Worm (Caenorhabditis elegans) whole organism, L4 larva: ENCODE measurements around the gene ada-2.
A peak's percentile ranks its signal among the peaks of the same experiment; 100 is the strongest.

Source experiments
- D1046.2 ChIP-seq: fragments of 200-800 bp; sonication (Bioruptor generic); IDR thresholded peaks from 2 replicates; pipeline ENCODE4 v1.3.6; 2022; ENCODE audit warnings: missing genetic modification characterization, missing compliant biosample characterization
- R02D3.7 ChIP-seq: fragments of 150-350 bp; sonication (generic microtip); optimal IDR thresholded peaks from 3 replicates; lab custom pipeline; 2014; ENCODE audit warnings: missing biosample characterization, missing genetic modification characterization
- T26A8.4 ChIP-seq: fragments of 200-800 bp; sonication (Bioruptor generic); IDR thresholded peaks from 2 replicates; pipeline ENCODE4 v1.3.6; 2022; ENCODE audit warnings: missing genetic modification characterization, missing compliant biosample characterization
- Y48G9A.11 ChIP-seq: fragments of 200-800 bp; sonication (Bioruptor generic); IDR thresholded peaks from 2 replicates; pipeline ENCODE4 v1.3.6; 2022; ENCODE audit warnings: missing genetic modification reagents, missing genetic modification characterization, missing compliant biosample characterization
- Y5F2A.4 ChIP-seq: fragments of 200-800 bp; sonication (Bioruptor generic); optimal IDR thresholded peaks from 2 replicates; lab custom pipeline; 2018; ENCODE audit warnings: mild to moderate bottlenecking, missing genetic modification characterization, missing compliant biosample characterization
- ZK546.5 ChIP-seq, 2 experiments: sonication (generic microtip); optimal IDR thresholded peaks; 2 replicates each; lab custom pipeline; 2017; ENCODE audit warnings: missing biosample characterization in 2 of 2, missing genetic modification characterization in 2 of 2
- aha-1 ChIP-seq: fragments of 150-350 bp; peaks from one replicate; lab custom pipeline; 2014; ENCODE audit warnings: missing biosample characterization, missing genetic modification characterization
- aly-2 ChIP-seq: sonication (generic microtip); optimal IDR thresholded peaks from 2 replicates; lab custom pipeline; 2018; ENCODE audit warnings: missing biosample characterization, missing genetic modification characterization
- ama-1 ChIP-seq: fragments of 150-350 bp; optimal IDR thresholded peaks from 2 replicates; lab custom pipeline; 2014; ENCODE audit warnings: inconsistent platforms, mixed read lengths
- ceh-28 ChIP-seq: fragments of 150-350 bp; optimal IDR thresholded peaks from 2 replicates; lab custom pipeline; 2014; ENCODE audit warnings: missing biosample characterization, missing genetic modification reagents, missing genetic modification characterization
- ceh-62 ChIP-seq: sonication (generic microtip); optimal IDR thresholded peaks from 2 replicates; lab custom pipeline; 2017; ENCODE audit warnings: missing biosample characterization, missing genetic modification characterization
- ceh-82 ChIP-seq: sonication (generic microtip); optimal IDR thresholded peaks from 2 replicates; lab custom pipeline; 2017; ENCODE audit warnings: missing biosample characterization, missing genetic modification characterization
- ctbp-1 ChIP-seq: fragments of 200-800 bp; sonication (Bioruptor generic); IDR thresholded peaks from 2 replicates; pipeline ENCODE4 v1.3.6; 2022; ENCODE audit warnings: missing genetic modification reagents, missing genetic modification characterization, missing compliant biosample characterization
- daf-16 ChIP-seq, 3 experiments: sonication (generic microtip); optimal IDR thresholded peaks; 2 replicates each; lab custom pipeline; 2016 to 2017; ENCODE audit warnings: missing genetic modification characterization in 3 of 3, missing genetic modification reagents in 3 of 3, mild to moderate bottlenecking in 2 of 3, missing compliant biosample characterization in 2 of 3, missing biosample characterization in 1 of 3, moderate library complexity in 1 of 3
- dmd-9 ChIP-seq: fragments of 200-800 bp; sonication (Bioruptor generic); IDR thresholded peaks from 2 replicates; pipeline ENCODE4 v1.3.6; 2022; ENCODE audit warnings: missing genetic modification reagents, missing genetic modification characterization, missing compliant biosample characterization
- dpl-1 ChIP-seq: fragments of 150-350 bp; optimal IDR thresholded peaks from 2 replicates; lab custom pipeline; 2014; ENCODE audit warnings: missing biosample characterization, missing genetic modification reagents, missing genetic modification characterization
- dve-1 ChIP-seq: sonication (generic microtip); optimal IDR thresholded peaks from 2 replicates; lab custom pipeline; 2017; ENCODE audit warnings: antibody characterized with exemption, mild to moderate bottlenecking, missing genetic modification characterization, missing compliant biosample characterization; ENCODE audit not compliant: insufficient read depth
- egl-27 ChIP-seq: sonication (generic microtip); optimal IDR thresholded peaks from 3 replicates; lab custom pipeline; 2017; ENCODE audit warnings: missing biosample characterization, missing genetic modification reagents, missing genetic modification characterization
- egl-43 ChIP-seq: fragments of 200-800 bp; sonication (Bioruptor generic); IDR thresholded peaks from 2 replicates; pipeline ENCODE4 v1.3.6; 2022; ENCODE audit warnings: missing genetic modification reagents, missing genetic modification characterization, missing compliant biosample characterization
- fkh-10 ChIP-seq: fragments of 150-350 bp; optimal IDR thresholded peaks from 2 replicates; lab custom pipeline; 2014; ENCODE audit warnings: missing biosample characterization, missing genetic modification reagents, missing genetic modification characterization
- hif-1 ChIP-seq, 2 experiments: sonication (generic microtip); optimal IDR thresholded peaks; 2 replicates each; lab custom pipeline; 2016 to 2017; ENCODE audit warnings: missing compliant biosample characterization in 2 of 2, missing genetic modification characterization in 2 of 2, missing genetic modification reagents in 2 of 2, missing genotype in 2 of 2, mild to moderate bottlenecking in 1 of 2
- hlh-11 ChIP-seq: fragments of 200-800 bp; sonication (Bioruptor generic); optimal IDR thresholded peaks from 2 replicates; lab custom pipeline; 2018; ENCODE audit warnings: mild to moderate bottlenecking, missing genetic modification characterization, missing compliant biosample characterization
- hmg-1.1 ChIP-seq: fragments of 200-800 bp; sonication (Bioruptor generic); IDR thresholded peaks from 2 replicates; pipeline ENCODE4 v1.3.6; 2022; ENCODE audit warnings: missing genetic modification reagents, missing genetic modification characterization, missing compliant biosample characterization
- jun-1 ChIP-seq: fragments of 150-350 bp; optimal IDR thresholded peaks from 2 replicates; lab custom pipeline; 2014; ENCODE audit warnings: missing biosample characterization, missing genetic modification reagents, missing genetic modification characterization
- lim-7 ChIP-seq: fragments of 200-800 bp; sonication (Bioruptor generic); IDR thresholded peaks from 2 replicates; pipeline ENCODE4 v1.3.6; 2022; ENCODE audit warnings: missing genetic modification characterization, missing compliant biosample characterization
- lin-15B ChIP-seq: fragments of 150-350 bp; sonication (generic microtip); optimal IDR thresholded peaks from 3 replicates; lab custom pipeline; 2014; ENCODE audit warnings: missing biosample characterization, missing genetic modification characterization
- lin-38 ChIP-seq: fragments of 200-800 bp; sonication (Bioruptor generic); IDR thresholded peaks from 2 replicates; pipeline ENCODE4 v1.3.6; 2022; ENCODE audit warnings: missing genetic modification reagents, missing genetic modification characterization, missing compliant biosample characterization
- lin-39 ChIP-seq: fragments of 150-350 bp; optimal IDR thresholded peaks from 2 replicates; lab custom pipeline; 2014; ENCODE audit warnings: missing biosample characterization, missing genetic modification reagents, missing genetic modification characterization
- lsy-2 ChIP-seq, 2 experiments: fragments of 150-350 bp in 1 of 2; sonication (generic microtip) in 1 of 2; optimal IDR thresholded peaks; 2 replicates each; lab custom pipeline; 2014 to 2017; ENCODE audit warnings: missing biosample characterization in 2 of 2, missing genetic modification characterization in 2 of 2
- madf-5 ChIP-seq, 2 experiments: fragments of 200-800 bp; sonication (Bioruptor generic); IDR thresholded peaks; 2 replicates each; pipeline ENCODE4 v1.3.6; 2022; ENCODE audit warnings: missing compliant biosample characterization in 2 of 2, missing genetic modification characterization in 2 of 2
- madf-9 ChIP-seq: fragments of 200-800 bp; sonication (Bioruptor generic); conservative IDR thresholded peaks from 2 replicates; pipeline ENCODE4 v1.3.6; 2022; ENCODE audit warnings: missing genetic modification reagents, missing genetic modification characterization, missing compliant biosample characterization
- mep-1 ChIP-seq: fragments of 150-350 bp; sonication (generic microtip); optimal IDR thresholded peaks from 3 replicates; lab custom pipeline; 2014; ENCODE audit warnings: missing biosample characterization, missing genetic modification characterization
- mes-2 ChIP-seq: sonication (generic microtip); optimal IDR thresholded peaks from 2 replicates; lab custom pipeline; 2016; ENCODE audit warnings: missing genotype, mild to moderate bottlenecking, missing genetic modification characterization, missing compliant biosample characterization; ENCODE audit not compliant: poor library complexity, severe bottlenecking
- mxl-2 ChIP-seq: fragments of 200-800 bp; sonication (Bioruptor generic); conservative IDR thresholded peaks from 2 replicates; pipeline ENCODE4 v1.3.6; 2022; ENCODE audit warnings: missing genetic modification reagents, missing genetic modification characterization, missing compliant biosample characterization
- mxl-3 ChIP-seq: fragments of 200-800 bp; sonication (Bioruptor generic); optimal IDR thresholded peaks from 2 replicates; lab custom pipeline; 2018; ENCODE audit warnings: mild to moderate bottlenecking, missing genetic modification characterization, missing compliant biosample characterization
- nhr-10 ChIP-seq: fragments of 150-350 bp; optimal IDR thresholded peaks from 2 replicates; lab custom pipeline; 2014; ENCODE audit warnings: missing biosample characterization, missing genetic modification characterization
- nhr-102 ChIP-seq: sonication (generic microtip); optimal IDR thresholded peaks from 2 replicates; lab custom pipeline; 2016; ENCODE audit warnings: mild to moderate bottlenecking, missing genetic modification characterization, moderate library complexity, missing compliant biosample characterization
- nhr-11 ChIP-seq: fragments of 150-350 bp; optimal IDR thresholded peaks from 2 replicates; lab custom pipeline; 2014; ENCODE audit warnings: missing biosample characterization, missing genetic modification characterization
- nhr-111 ChIP-seq: fragments of 200-800 bp; sonication (Bioruptor generic); optimal IDR thresholded peaks from 2 replicates; lab custom pipeline; 2018; ENCODE audit warnings: mild to moderate bottlenecking, missing genetic modification characterization, missing compliant biosample characterization
- nhr-25 ChIP-seq: sonication (generic microtip); optimal IDR thresholded peaks from 2 replicates; lab custom pipeline; 2017; ENCODE audit warnings: missing genetic modification characterization, mild to moderate bottlenecking, missing compliant biosample characterization, antibody characterized with exemption, moderate library complexity, borderline replicate concordance; ENCODE audit not compliant: insufficient read depth
- nhr-41 ChIP-seq: fragments of 200-800 bp; sonication (Bioruptor generic); IDR thresholded peaks from 2 replicates; pipeline ENCODE4 v1.3.6; 2022; ENCODE audit warnings: missing genetic modification reagents, missing genetic modification characterization, missing compliant biosample characterization
- nhr-42 ChIP-seq: fragments of 200-800 bp; sonication (Bioruptor generic); IDR thresholded peaks from 2 replicates; pipeline ENCODE4 v1.3.6; 2022; ENCODE audit warnings: missing genetic modification characterization, missing compliant biosample characterization
- nhr-48 ChIP-seq: sonication (generic microtip); optimal IDR thresholded peaks from 2 replicates; lab custom pipeline; 2016; ENCODE audit warnings: mild to moderate bottlenecking, missing genetic modification characterization, missing compliant biosample characterization
- nhr-77 ChIP-seq: fragments of 150-350 bp; optimal IDR thresholded peaks from 2 replicates; lab custom pipeline; 2014; ENCODE audit warnings: missing biosample characterization, missing genetic modification characterization
- sdz-12 ChIP-seq: fragments of 200-800 bp; sonication (Bioruptor generic); optimal IDR thresholded peaks from 2 replicates; lab custom pipeline; 2018; ENCODE audit warnings: mild to moderate bottlenecking, missing genetic modification characterization, missing compliant biosample characterization
- set-16 ChIP-seq: fragments of 200-800 bp; sonication (Bioruptor generic); IDR thresholded peaks from 2 replicates; pipeline ENCODE4 v1.3.6; 2022; ENCODE audit warnings: missing genetic modification reagents, missing genetic modification characterization, missing compliant biosample characterization
- skn-1 ChIP-seq: fragments of 150-350 bp; optimal IDR thresholded peaks from 2 replicates; lab custom pipeline; 2014; ENCODE audit warnings: missing biosample characterization, missing genetic modification characterization
- tag-97 ChIP-seq: fragments of 200-800 bp; sonication (Bioruptor generic); IDR thresholded peaks from 2 replicates; pipeline ENCODE4 v1.3.6; 2022; ENCODE audit warnings: missing genetic modification characterization, missing compliant biosample characterization
- unc-39 ChIP-seq: sonication (generic microtip); optimal IDR thresholded peaks from 2 replicates; lab custom pipeline; 2017; ENCODE audit warnings: missing biosample characterization, missing genetic modification characterization
- zfp-2 ChIP-seq: sonication (generic microtip); optimal IDR thresholded peaks from 2 replicates; lab custom pipeline; 2016; ENCODE audit warnings: mild to moderate bottlenecking, missing genetic modification characterization, missing compliant biosample characterization
- zip-11 ChIP-seq: fragments of 200-800 bp; sonication (Bioruptor generic); IDR thresholded peaks from 2 replicates; pipeline ENCODE4 v1.3.6; 2022; ENCODE audit warnings: missing genetic modification characterization, missing compliant biosample characterization
- ztf-11 ChIP-seq: fragments of 150-350 bp; optimal IDR thresholded peaks from 2 replicates; lab custom pipeline; 2014; ENCODE audit warnings: missing biosample characterization, missing genetic modification characterization

Gene ada-2

DNA sequence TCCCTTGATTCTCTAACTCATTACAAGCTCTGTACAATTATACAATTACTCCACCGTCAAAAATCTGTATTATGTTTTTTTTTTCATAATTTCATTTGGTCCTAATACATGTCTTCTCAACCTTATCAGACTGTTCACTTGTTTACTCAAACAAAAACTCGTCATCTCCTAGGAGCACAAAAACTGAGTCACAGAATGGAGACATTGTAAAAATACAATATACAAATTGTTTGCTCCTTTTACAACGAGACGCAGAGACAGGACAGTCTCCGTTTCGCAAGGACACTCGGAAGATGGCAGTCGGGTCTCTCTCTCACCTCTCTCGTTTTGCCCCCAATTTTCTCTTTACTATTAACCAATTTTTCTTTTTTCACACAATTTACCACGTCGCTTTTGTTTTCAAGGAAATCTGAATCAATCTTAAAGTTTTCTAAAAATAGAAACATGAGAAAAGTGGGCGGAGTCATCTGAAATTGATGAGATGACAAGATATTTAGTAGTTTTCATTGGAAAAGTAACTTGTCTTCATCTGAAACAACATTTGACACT, 3.6 kb downstream of the ada-2 start, which contains the start of gene F32A5.8 (continued):
- no peak for TF ChIP-seq lin-15B (tag; lab: Kevin White, UChicago)
- no peak for TF ChIP-seq ceh-28
- TF ChIP-seq nhr-77: peak; percentile 54
- TF ChIP-seq ama-1 (lab: Kevin White, UChicago): peak; percentile 45
- no peak for TF ChIP-seq lim-7 (GFP tag; lab: Robert Waterston, UW)
- no peak for TF ChIP-seq D1046.2 (GFP tag; lab: Robert Waterston, UW)
- TF ChIP-seq tag-97 (GFP tag; lab: Robert Waterston, UW): no peak
- no peak for TF ChIP-seq aha-1 (tag; lab: Kevin White, UChicago)
- TF ChIP-seq lsy-2 (tag; optimal IDR thresholded peaks at IDR 0.05; lab: Kevin White, UChicago): peak in 1 of 2 experiments; percentile 51
- no peak for TF ChIP-seq skn-1
- no peak for TF ChIP-seq jun-1 (tag; lab: Kevin White, UChicago)
- no peak for TF ChIP-seq set-16 (GFP tag; lab: Robert Waterston, UW)
- TF ChIP-seq zip-11 (GFP tag; lab: Robert Waterston, UW): no peak
- TF ChIP-seq nhr-102: peak; percentile 51
- no peak for TF ChIP-seq mxl-3
- TF ChIP-seq ceh-82: no peak
- no peak for TF ChIP-seq Y5F2A.4 (GFP tag; lab: Kevin White, UChicago)
- TF ChIP-seq nhr-41 (GFP tag; lab: Robert Waterston, UW): no peak
- no peak for TF ChIP-seq aly-2 (tag; lab: Kevin White, UChicago)
- TF ChIP-seq mes-2 (tag; lab: Kevin White, UChicago): peak; percentile 56
- TF ChIP-seq mep-1 (tag; lab: Kevin White, UChicago): peak; percentile 49
- no peak for TF ChIP-seq ctbp-1
- no peak for TF ChIP-seq nhr-42 (GFP tag; lab: Robert Waterston, UW)
- TF ChIP-seq Y48G9A.11 (GFP tag; lab: Robert Waterston, UW): no peak
- no peak for TF ChIP-seq hmg-1.1
- peak; percentile 71 for TF ChIP-seq hlh-11 (tag; lab: Kevin White, UChicago)
- TF ChIP-seq dmd-9: no peak
- TF ChIP-seq dpl-1 (GFP tag; lab: Kevin White, UChicago): no peak
- no peak for TF ChIP-seq mxl-2 (GFP tag; lab: Robert Waterston, UW)
- no peak for TF ChIP-seq nhr-111 (GFP tag; lab: Kevin White, UChicago)
- no peak for TF ChIP-seq lin-39 (tag; lab: Kevin White, UChicago)
- TF ChIP-seq nhr-25 (tag; lab: Kevin White, UChicago): no peak
- no peak for TF ChIP-seq ceh-62 (tag; lab: Kevin White, UChicago)
- peak; percentile 84 for TF ChIP-seq dve-1 (tag; lab: Kevin White, UChicago)
- no peak for TF ChIP-seq hif-1 (tag; optimal IDR thresholded peaks at IDR 0.05; lab: Kevin White, UChicago)
- TF ChIP-seq nhr-11 (tag; lab: Kevin White, UChicago): no peak
- no peak for TF ChIP-seq madf-9 (GFP tag; lab: Robert Waterston, UW)
- TF ChIP-seq egl-27 (tag; lab: Kevin White, UChicago): no peak
- no peak for TF ChIP-seq zfp-2 (tag; lab: Kevin White, UChicago)
- TF ChIP-seq egl-43 (GFP tag; lab: Robert Waterston, UW): no peak
- TF ChIP-seq ztf-11 (tag; lab: Kevin White, UChicago): no peak
- TF ChIP-seq T26A8.4: no peak
- no peak for TF ChIP-seq ZK546.5 (tag; optimal IDR thresholded peaks at IDR 0.05; lab: Kevin White, UChicago)
- no peak for TF ChIP-seq daf-16 (GFP tag; optimal IDR thresholded peaks at IDR 0.05; lab: Kevin White, UChicago)
- peak; percentile 88 for TF ChIP-seq daf-16 (tag; optimal IDR thresholded peaks at IDR 0.05; lab: Kevin White, UChicago)
- TF ChIP-seq nhr-10 (tag; lab: Kevin White, UChicago): no peak
- TF ChIP-seq nhr-48 (tag; lab: Kevin White, UChicago): no peak
- no peak for TF ChIP-seq madf-5 (GFP tag; IDR thresholded peaks at IDR 0.05; lab: Robert Waterston, UW)
- no peak for TF ChIP-seq sdz-12 (GFP tag; lab: Kevin White, UChicago)
- TF ChIP-seq fkh-10: no peak
- TF ChIP-seq lin-38 (GFP tag; lab: Robert Waterston, UW): no peak
- no peak for TF ChIP-seq unc-39
- no peak for TF ChIP-seq R02D3.7
